Worm (Caenorhabditis elegans) whole organism, L4/young adult: ENCODE data around the gene F38E9.6.

Source experiments
- W03F9.2 ChIP-seq: fragments of 150-350 bp; optimal IDR thresholded peaks from 2 replicates; lab custom pipeline; 2014; ENCODE audit warnings: missing biosample characterization, missing genetic modification characterization
- dao-5 ChIP-seq: sonication (generic microtip); optimal IDR thresholded peaks from 2 replicates; lab custom pipeline; 2016; ENCODE audit warnings: missing genotype, missing genetic modification characterization, moderate library complexity, missing compliant biosample characterization
- him-1 ChIP-seq: sonication (generic microtip); optimal IDR thresholded peaks from 2 replicates; lab custom pipeline; 2016; ENCODE audit warnings: missing genotype, missing genetic modification reagents, missing genetic modification characterization, missing compliant biosample characterization

DNA sequence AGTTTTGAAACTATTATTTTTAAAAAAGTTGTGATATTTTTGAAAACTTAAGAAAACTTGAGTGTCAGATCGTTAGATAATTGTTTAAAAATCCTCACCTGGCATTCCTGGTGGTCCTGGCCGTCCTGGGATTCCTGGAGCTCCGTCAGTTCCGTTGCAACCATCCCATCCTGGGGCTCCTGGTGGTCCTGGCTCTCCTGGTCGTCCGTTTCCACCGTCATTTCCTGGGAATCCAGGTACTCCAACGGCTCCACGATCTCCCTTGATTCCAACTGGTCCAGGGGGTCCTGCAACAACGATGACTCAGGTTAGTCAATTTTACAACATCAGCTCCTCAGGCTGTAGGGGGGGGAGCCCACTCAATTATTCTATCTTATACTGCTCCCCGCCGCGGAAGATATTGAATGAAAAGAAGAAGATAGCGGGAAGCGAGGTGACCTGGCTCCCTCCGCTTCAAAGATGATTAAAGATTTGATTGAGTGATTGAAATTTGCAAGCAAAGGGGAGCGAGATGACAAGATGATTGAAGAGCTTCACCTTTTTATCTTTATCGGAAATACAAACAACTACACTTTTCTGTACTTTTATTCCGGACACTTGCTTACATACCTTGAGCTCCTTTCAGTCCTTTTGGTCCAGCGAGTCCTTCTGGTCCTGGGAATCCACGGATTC lies 44.4 kb upstream of the F38E9.6 start:
- TF ChIP-seq dao-5 (tag; lab: Kevin White, UChicago) (no peak), him-1 (tag; lab: Kevin White, UChicago) (no peak), W03F9.2 (tag; lab: Kevin White, UChicago) (no peak)
